Fruit fly (Drosophila melanogaster) whole organism, embryonic: ENCODE results near the gene CG14866.

Source experiments
- Ada2b ChIP-seq: fragments of 200-800 bp; sonication (Bioruptor generic); IDR thresholded peaks from 2 replicates; pipeline ENCODE4 v1.3.6; 2022; ENCODE audit warnings: missing biosample characterization, missing genetic modification characterization
- Atf-2 ChIP-seq: fragments of 200-800 bp; sonication (Bioruptor generic); optimal IDR thresholded peaks from 2 replicates; lab custom pipeline; 2016; ENCODE audit warnings: missing biosample characterization, missing genetic modification characterization
- CG10209 ChIP-seq: fragments of 200-800 bp; sonication (Bioruptor generic); optimal IDR thresholded peaks from 3 replicates; lab custom pipeline; 2017; ENCODE audit warnings: missing biosample characterization, mild to moderate bottlenecking, missing genetic modification characterization, missing genetic modification reagents
- CG10654 ChIP-seq: fragments of 200-800 bp; sonication (Bioruptor generic); optimal IDR thresholded peaks from 2 replicates; lab custom pipeline; 2016; ENCODE audit warnings: missing biosample characterization, missing genetic modification characterization
- CG12104 ChIP-seq: fragments of 200-800 bp; sonication (Bioruptor generic); optimal IDR thresholded peaks from 3 replicates; lab custom pipeline; 2016; ENCODE audit warnings: missing biosample characterization, missing genetic modification characterization
- CG12219 ChIP-seq: fragments of 200-800 bp; sonication (Bioruptor generic); optimal IDR thresholded peaks from 3 replicates; lab custom pipeline; 2018; ENCODE audit warnings: missing biosample characterization, mild to moderate bottlenecking, missing genetic modification characterization
- CG12942 ChIP-seq: fragments of 200-800 bp; sonication (Bioruptor generic); optimal IDR thresholded peaks from 3 replicates; lab custom pipeline; 2016; ENCODE audit warnings: missing biosample characterization, missing genetic modification characterization
- CG14050 ChIP-seq: fragments of 200-800 bp; sonication (Bioruptor generic); IDR thresholded peaks from 3 replicates; pipeline ENCODE4 v1.3.6; 2022; ENCODE audit warnings: missing biosample characterization, missing genetic modification characterization
- CG17186 ChIP-seq: fragments of 200-800 bp; sonication (Bioruptor generic); optimal IDR thresholded peaks from 3 replicates; lab custom pipeline; 2017; ENCODE audit warnings: missing biosample characterization, missing genetic modification reagents, missing genetic modification characterization
- CG17612 ChIP-seq: fragments of 200-800 bp; sonication (Bioruptor generic); IDR thresholded peaks from 2 replicates; pipeline ENCODE4 v1.3.6; 2022; ENCODE audit warnings: missing biosample characterization, missing genetic modification characterization
- CG18262 ChIP-seq: fragments of 200-800 bp; optimal IDR thresholded peaks from 3 replicates; lab custom pipeline; 2019; ENCODE audit warnings: missing biosample characterization, mild to moderate bottlenecking, missing genetic modification characterization, moderate library complexity
- CG2120 ChIP-seq: fragments of 200-800 bp; sonication (Bioruptor generic); optimal IDR thresholded peaks from 3 replicates; lab custom pipeline; 2016; ENCODE audit warnings: missing biosample characterization, missing genetic modification characterization
- CG3726 ChIP-seq: fragments of 200-800 bp; sonication (Bioruptor generic); IDR thresholded peaks from 3 replicates; pipeline ENCODE4, ENCODE4 v1.3.6; 2022; ENCODE audit warnings: missing biosample characterization, missing genetic modification characterization
- CG3847 ChIP-seq: fragments of 200-800 bp; sonication (Bioruptor generic); IDR thresholded peaks from 2 replicates; pipeline ENCODE4 v1.3.6; 2022; ENCODE audit warnings: missing biosample characterization, missing genetic modification characterization
- CG4360 ChIP-seq: fragments of 200-800 bp; sonication (Bioruptor generic); IDR thresholded peaks from 2 replicates; pipeline ENCODE4 v1.3.6; 2022; ENCODE audit warnings: missing biosample characterization, missing genetic modification characterization
- CG5180 ChIP-seq: fragments of 200-800 bp; sonication (Bioruptor generic); optimal IDR thresholded peaks from 3 replicates; lab custom pipeline; 2017; ENCODE audit warnings: missing biosample characterization, missing genetic modification characterization, mild to moderate bottlenecking, moderate library complexity, missing genetic modification reagents
- CG8290 ChIP-seq, 3 experiments: fragments of 200-800 bp; sonication (Bioruptor generic); optimal IDR thresholded peaks; 2 replicates each; lab custom pipeline; 2016 to 2019; ENCODE audit warnings: missing biosample characterization in 3 of 3, missing genetic modification characterization in 3 of 3, mild to moderate bottlenecking in 2 of 3, moderate library complexity in 1 of 3
- D19B ChIP-seq: fragments of 200-800 bp; sonication (Bioruptor generic); optimal IDR thresholded peaks from 2 replicates; lab custom pipeline; 2017; ENCODE audit warnings: missing biosample characterization, mild to moderate bottlenecking, missing genetic modification characterization
- Deaf1 ChIP-seq: fragments of 200-800 bp; optimal IDR thresholded peaks from 3 replicates; lab custom pipeline; 2019; ENCODE audit warnings: missing biosample characterization, mild to moderate bottlenecking, missing genetic modification characterization, moderate library complexity
- Dp ChIP-seq: fragments of 200-800 bp; sonication (Bioruptor generic); optimal IDR thresholded peaks from 2 replicates; lab custom pipeline; 2018; ENCODE audit warnings: missing biosample characterization, mild to moderate bottlenecking, missing genetic modification characterization, moderate library complexity
- Lhr ChIP-seq: fragments of 200-800 bp; sonication (Bioruptor generic); optimal IDR thresholded peaks from 3 replicates; lab custom pipeline; 2017; ENCODE audit warnings: mild to moderate bottlenecking, missing biosample characterization, missing genetic modification reagents, missing genetic modification characterization
- Lim3 ChIP-seq: fragments of 200-800 bp; sonication (Bioruptor generic); IDR thresholded peaks from 2 replicates; pipeline ENCODE4 v1.3.6; 2022; ENCODE audit warnings: missing biosample characterization, missing genetic modification characterization
- NFAT ChIP-seq: fragments of 200-800 bp; sonication (Bioruptor generic); IDR thresholded peaks from 2 replicates; pipeline ENCODE4 v1.3.6; 2022; ENCODE audit warnings: missing biosample characterization, missing genetic modification characterization
- NK7.1 ChIP-seq: fragments of 200-800 bp; sonication (Bioruptor generic); optimal IDR thresholded peaks from 3 replicates; lab custom pipeline; 2016; ENCODE audit warnings: missing biosample characterization, missing genetic modification characterization
- Oaz ChIP-seq: fragments of 200-800 bp; sonication (Bioruptor generic); IDR thresholded peaks from 2 replicates; pipeline ENCODE4 v1.3.6; 2022; ENCODE audit warnings: missing biosample characterization, missing genetic modification characterization
- Ravus ChIP-seq: fragments of 200-800 bp; sonication (Bioruptor generic); IDR thresholded peaks from 2 replicates; pipeline ENCODE4 v1.3.6; 2022; ENCODE audit warnings: missing biosample characterization, missing genetic modification characterization
- Sry-β ChIP-seq: fragments of 200-800 bp; sonication (Bioruptor generic); optimal IDR thresholded peaks from 2 replicates; lab custom pipeline; 2018; ENCODE audit warnings: missing biosample characterization, mild to moderate bottlenecking, missing genetic modification characterization, moderate library complexity
- Trl ChIP-seq, 3 experiments: fragments of >200 bp in 2 of 3; fragments of 200-800 bp in 1 of 3; sonication (Bioruptor generic) in 1 of 3; optimal IDR thresholded peaks; 2 replicates in 1 of 3; 3 replicates in 2 of 3; lab custom pipeline; 2016 to 2017; ENCODE audit warnings: missing biosample characterization in 1 of 3, missing genetic modification characterization in 1 of 3
- ara ChIP-seq: fragments of 200-800 bp; sonication (Bioruptor generic); IDR thresholded peaks from 2 replicates; pipeline ENCODE4 v1.3.6; 2022; ENCODE audit warnings: missing biosample characterization, missing genetic modification characterization
- bbx ChIP-seq: fragments of 200-800 bp; sonication (Bioruptor generic); IDR thresholded peaks from 2 replicates; pipeline ENCODE4 v1.3.6; 2022; ENCODE audit warnings: missing biosample characterization, missing genetic modification characterization; ENCODE audit not compliant: partially characterized antibody
- bcd ChIP-seq: fragments of 200-800 bp; sonication (Bioruptor generic); optimal IDR thresholded peaks from 2 replicates; lab custom pipeline; 2017; ENCODE audit warnings: missing biosample characterization, mild to moderate bottlenecking, missing genetic modification characterization
- br ChIP-seq: fragments of >200 bp; optimal IDR thresholded peaks from 2 replicates; lab custom pipeline; 2017
- cg ChIP-seq: fragments of 200-800 bp; sonication (Bioruptor generic); optimal IDR thresholded peaks from 3 replicates; lab custom pipeline; 2019; ENCODE audit warnings: missing biosample characterization, mild to moderate bottlenecking, missing genetic modification characterization, moderate library complexity
- crc ChIP-seq: fragments of 200-800 bp; sonication (Bioruptor generic); optimal IDR thresholded peaks from 2 replicates; lab custom pipeline; 2016; ENCODE audit warnings: missing biosample characterization, missing genetic modification characterization
- dati ChIP-seq: fragments of 200-800 bp; sonication (Bioruptor generic); IDR thresholded peaks from 2 replicates; pipeline ENCODE4 v1.3.6; 2022; ENCODE audit warnings: missing biosample characterization, missing genetic modification characterization
- dmrt99B ChIP-seq: fragments of 200-800 bp; sonication (Bioruptor generic); optimal IDR thresholded peaks from 2 replicates; lab custom pipeline; 2018; ENCODE audit warnings: missing biosample characterization, mild to moderate bottlenecking, missing genetic modification characterization, moderate library complexity
- dpn ChIP-seq, 2 experiments: fragments of 200-800 bp; sonication (Bioruptor generic); optimal IDR thresholded peaks; 3 replicates each; lab custom pipeline; 2016; ENCODE audit warnings: missing biosample characterization in 2 of 2, missing genetic modification characterization in 2 of 2
- esg ChIP-seq: fragments of 200-800 bp; sonication (Bioruptor generic); conservative IDR thresholded peaks from 2 replicates; pipeline ENCODE4 v1.3.6; 2022; ENCODE audit warnings: missing biosample characterization, missing genetic modification characterization
- eve ChIP-seq, 2 experiments: fragments of >200 bp; optimal IDR thresholded peaks; 2 replicates each; lab custom pipeline; 2017; ENCODE audit warnings: missing biosample characterization in 2 of 2, missing genetic modification characterization in 2 of 2
- hb ChIP-seq: fragments of 200-800 bp; sonication (Bioruptor generic); IDR thresholded peaks from 3 replicates; pipeline ENCODE4 v1.3.6; 2022; ENCODE audit warnings: missing biosample characterization, missing genetic modification characterization; ENCODE audit not compliant: partially characterized antibody
- jing ChIP-seq: fragments of 200-800 bp; sonication (Bioruptor generic); optimal IDR thresholded peaks from 2 replicates; lab custom pipeline; 2018; ENCODE audit warnings: missing biosample characterization, mild to moderate bottlenecking, missing genetic modification characterization
- jumu ChIP-seq: fragments of 200-800 bp; sonication (Bioruptor generic); optimal IDR thresholded peaks from 3 replicates; lab custom pipeline; 2016; ENCODE audit warnings: missing biosample characterization, missing genetic modification characterization
- kah ChIP-seq: fragments of 200-800 bp; sonication (Bioruptor generic); optimal IDR thresholded peaks from 2 replicates; lab custom pipeline; 2018; ENCODE audit warnings: missing biosample characterization, mild to moderate bottlenecking, missing genetic modification characterization
- lilli ChIP-seq: fragments of 200-800 bp; sonication (Bioruptor generic); optimal IDR thresholded peaks from 3 replicates; lab custom pipeline; 2016; ENCODE audit warnings: missing biosample characterization, missing genetic modification characterization
- mirr ChIP-seq: fragments of 200-800 bp; sonication (Bioruptor generic); optimal IDR thresholded peaks from 3 replicates; lab custom pipeline; 2018; ENCODE audit warnings: missing biosample characterization, mild to moderate bottlenecking, missing genetic modification characterization
- trh ChIP-seq: fragments of 200-800 bp; sonication (Bioruptor generic); optimal IDR thresholded peaks from 2 replicates; lab custom pipeline; 2016; ENCODE audit warnings: missing biosample characterization, missing genetic modification characterization
- unc-4 ChIP-seq: fragments of 200-800 bp; sonication (Bioruptor generic); IDR thresholded peaks from 2 replicates; pipeline ENCODE4 v1.3.6; 2022; ENCODE audit warnings: missing biosample characterization, missing genetic modification characterization; ENCODE audit not compliant: partially characterized antibody
- wdn ChIP-seq: fragments of 200-800 bp; sonication (Bioruptor generic); IDR thresholded peaks from 2 replicates; pipeline ENCODE4 v1.3.6; 2022; ENCODE audit warnings: missing biosample characterization, missing genetic modification characterization
- zen ChIP-seq: fragments of 200-800 bp; sonication (Bioruptor generic); optimal IDR thresholded peaks from 3 replicates; lab custom pipeline; 2018; ENCODE audit warnings: missing biosample characterization, mild to moderate bottlenecking, missing genetic modification characterization, moderate library complexity

CG14866 gene

dm6 chr3R:15319912-15320746 is 3.9 kb downstream of the CG14866 start, which contains the start of the genes CG6276 and CG44040 (continued):
- peak; percentile 68 for TF ChIP-seq CG2120 (GFP tag; lab: Kevin White, UChicago)
- TF ChIP-seq CG14050 (GFP tag; lab: Robert Waterston, UW), result 0 out of 3 replicates have a peak, but pooled peaks have one; percentile 30
- TF ChIP-seq dpn (GFP tag; optimal IDR thresholded peaks at IDR 0.05; lab: Kevin White, UChicago), result peak; percentile 43 to 44
- TF ChIP-seq zen, result no peak
- no peak for TF ChIP-seq br
- TF ChIP-seq Lhr (GFP tag; lab: Kevin White, UChicago), result no peak
- TF ChIP-seq CG3847, result no peak
- TF ChIP-seq unc-4 (GFP tag; lab: Robert Waterston, UW), result no peak
- peak; percentile 4 for TF ChIP-seq D19B
- no peak for TF ChIP-seq jumu (GFP tag; lab: Kevin White, UChicago)
- TF ChIP-seq dmrt99B (tag; lab: Kevin White, UChicago), result no peak
- TF ChIP-seq NFAT (GFP tag; lab: Robert Waterston, UW), result peak; percentile 41
- peak; percentile 21 for TF ChIP-seq Dp (GFP tag; lab: Kevin White, UChicago)
- no peak for TF ChIP-seq wdn
- no peak for TF ChIP-seq CG4360 (GFP tag; lab: Robert Waterston, UW)
- no peak for TF ChIP-seq Trl (optimal IDR thresholded peaks at IDR 0.05; lab: Kevin White, UChicago)
- no peak for TF ChIP-seq Trl (GFP tag; optimal IDR thresholded peaks at IDR 0.05; lab: Kevin White, UChicago)
- TF ChIP-seq CG5180, result no peak
- no peak for TF ChIP-seq Deaf1 (tag; lab: Kevin White, UChicago)
- TF ChIP-seq Sry-β (GFP tag; lab: Kevin White, UChicago), result no peak
- no peak for TF ChIP-seq hb (GFP tag; lab: Robert Waterston, UW)
- no peak for TF ChIP-seq CG3726
- TF ChIP-seq CG17612 (GFP tag; lab: Robert Waterston, UW), result no peak
- TF ChIP-seq Ravus (GFP tag; lab: Robert Waterston, UW), result no peak
- TF ChIP-seq jing (GFP tag; lab: Kevin White, UChicago), result no peak
- no peak for TF ChIP-seq Ada2b (GFP tag; lab: Robert Waterston, UW)
- TF ChIP-seq mirr (GFP tag; lab: Kevin White, UChicago), result no peak
- TF ChIP-seq crc, result peak; percentile 22
- TF ChIP-seq cg (GFP tag; lab: Kevin White, UChicago), result no peak
- TF ChIP-seq Lim3 (GFP tag; lab: Robert Waterston, UW), result no peak
- no peak for TF ChIP-seq Oaz (GFP tag; lab: Robert Waterston, UW)
- TF ChIP-seq bbx (GFP tag; lab: Robert Waterston, UW), result no peak
- TF ChIP-seq CG10654 (GFP tag; lab: Kevin White, UChicago), result peak; percentile 23
- TF ChIP-seq bcd, result peak; percentile 48
- TF ChIP-seq lilli, result peak; percentile 64
- TF ChIP-seq CG18262 (tag; lab: Kevin White, UChicago), result peak; percentile 48
- TF ChIP-seq dati (GFP tag; lab: Robert Waterston, UW), result 0 out of 2 replicates have a peak, but pooled peaks have one; percentile 15
- no peak for TF ChIP-seq eve (GFP tag; optimal IDR thresholded peaks at IDR 0.05; lab: Kevin White, UChicago)
- TF ChIP-seq CG12104, result peak; percentile 13
- TF ChIP-seq CG12219 (GFP tag; lab: Kevin White, UChicago), result peak; percentile 22
- peak; percentile 43 for TF ChIP-seq CG10209
- peak; percentile 22; the same call in 1 of the 2 replicates for TF ChIP-seq esg (GFP tag; lab: Robert Waterston, UW)
- no peak for TF ChIP-seq CG12942
- TF ChIP-seq CG17186, result no peak
- TF ChIP-seq trh, result no peak
- no peak for TF ChIP-seq kah
- TF ChIP-seq NK7.1 (GFP tag; lab: Kevin White, UChicago), result no peak
- no peak for TF ChIP-seq CG8290 (GFP tag; optimal IDR thresholded peaks at IDR 0.05; lab: Kevin White, UChicago)
- peak; percentile 24 to 69 for TF ChIP-seq CG8290 (tag; optimal IDR thresholded peaks at IDR 0.05; lab: Kevin White, UChicago)
- no peak for TF ChIP-seq Atf-2 (GFP tag; lab: Kevin White, UChicago)
- TF ChIP-seq ara, result 0 out of 2 replicates have a peak, but pooled peaks have one; percentile 4
